5 fruit fly cellular contexts compared by ENCODE assay signal in the genomic region with DNA sequence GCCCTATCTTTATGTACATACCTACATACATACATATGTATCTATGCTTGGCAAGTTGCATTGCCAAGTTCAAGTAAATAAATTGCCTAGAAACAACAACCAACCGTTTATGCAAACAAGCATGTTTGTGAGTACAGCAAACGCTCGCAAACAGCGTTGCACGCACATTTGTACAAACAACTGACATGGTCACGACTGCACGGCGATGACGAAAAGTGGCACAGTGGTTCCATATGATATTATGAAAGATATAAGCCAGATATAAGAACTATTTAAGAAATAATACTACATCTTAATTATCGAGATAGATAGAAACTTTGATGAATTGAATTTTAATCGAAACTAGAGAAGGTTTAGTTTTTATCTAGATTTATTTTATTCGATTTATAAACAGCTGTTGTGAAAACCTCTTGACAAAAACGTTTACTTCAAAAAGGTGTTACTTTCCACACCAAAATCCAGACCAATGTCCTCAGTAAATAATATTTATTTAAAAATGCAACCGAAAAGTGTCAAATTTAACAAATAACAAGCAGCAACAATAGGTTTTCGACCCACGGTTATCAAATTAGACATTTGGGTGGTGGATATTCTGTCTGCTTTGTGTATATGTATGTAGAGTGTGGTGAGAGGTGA.
TF ChIP-seq lines count a peak whose summit lies in the region.

No protein-coding gene starts in this region.

TF ChIP-seq in whole organism, adult, 20 proteins besides CTCF, POLR2A, EP300 and RAD21 (continued from another document):
- TF ChIP-seq CG12768 (GFP tag; optimal IDR thresholded peaks at IDR 0.05; lab: Kevin White, UChicago) (no peak), cic (GFP tag; optimal IDR thresholded peaks at IDR 0.05; lab: Kevin White, UChicago) (no peak), bab1 (GFP tag; optimal IDR thresholded peaks at IDR 0.05; lab: Kevin White, UChicago) (peak; percentile 59)

TF ChIP-seq in whole organism, embryonic, 481 proteins besides CTCF, POLR2A, EP300 and RAD21 (continued from another document and continues in another):
- peak; percentile 74 for TF ChIP-seq CG32767 (GFP tag; IDR thresholded peaks at IDR 0.05; lab: Robert Waterston, UW)
- TF ChIP-seq CG15514 (GFP tag; optimal IDR thresholded peaks at IDR 0.05; lab: Kevin White, UChicago), result peak; percentile 68
- TF ChIP-seq ase (GFP tag; IDR thresholded peaks at IDR 0.05; lab: Robert Waterston, UW), result peak; percentile 43
- TF ChIP-seq CG7271 (tag; optimal IDR thresholded peaks at IDR 0.05; lab: Kevin White, UChicago), result peak; percentile 67
- TF ChIP-seq wek (GFP tag; optimal IDR thresholded peaks at IDR 0.05; lab: Kevin White, UChicago), result peak; percentile 78
- TF ChIP-seq CG13424 (tag; optimal IDR thresholded peaks at IDR 0.05; lab: Kevin White, UChicago), result peak; percentile 94
- TF ChIP-seq Hr78 (GFP tag; optimal IDR thresholded peaks at IDR 0.05; lab: Kevin White, UChicago), result peak in 1 of 2 experiments; percentile 87
- no peak; the same call in 1 of the 3 replicates for TF ChIP-seq CG3726 (GFP tag; IDR thresholded peaks at IDR 0.05; lab: Robert Waterston, UW)
- TF ChIP-seq Ptx1 (GFP tag; IDR thresholded peaks at IDR 0.05; lab: Robert Waterston, UW), result peak; percentile 84
- peak; percentile 84 for TF ChIP-seq E2f1 (GFP tag; IDR thresholded peaks at IDR 0.05; lab: Robert Waterston, UW)
- peak; percentile 84 for TF ChIP-seq CG1024 (GFP tag; IDR thresholded peaks at IDR 0.05; lab: Robert Waterston, UW)
- peak; percentile 96 for TF ChIP-seq odd (GFP tag; optimal IDR thresholded peaks at IDR 0.05; lab: Kevin White, UChicago)
- TF ChIP-seq ERR (GFP tag; optimal IDR thresholded peaks at IDR 0.05; lab: Kevin White, UChicago), result no peak
- TF ChIP-seq CG14860 (GFP tag; IDR thresholded peaks at IDR 0.05; lab: Robert Waterston, UW; ENCODE audit: partially characterized antibody), result peak; percentile 47; the same call in 1 of the 3 replicates
- TF ChIP-seq ems (GFP tag; optimal IDR thresholded peaks at IDR 0.05; lab: Kevin White, UChicago), result peak; percentile 87
- TF ChIP-seq CG7963 (GFP tag; IDR thresholded peaks at IDR 0.05; lab: Robert Waterston, UW; ENCODE audit: partially characterized antibody), result no peak
- TF ChIP-seq CG9609 (GFP tag; optimal IDR thresholded peaks at IDR 0.05; lab: Kevin White, UChicago), result peak; percentile 54
- TF ChIP-seq Awh (GFP tag; IDR thresholded peaks at IDR 0.05; lab: Robert Waterston, UW), result peak; percentile 90
- TF ChIP-seq CG10959 (GFP tag; IDR thresholded peaks at IDR 0.05; lab: Robert Waterston, UW), result peak; percentile 83
- TF ChIP-seq gfzf (GFP tag; optimal IDR thresholded peaks at IDR 0.05; lab: Kevin White, UChicago), result no peak
- peak; percentile 22; the same call in 1 of the 2 replicates for TF ChIP-seq aop (GFP tag; IDR thresholded peaks at IDR 0.05; lab: Robert Waterston, UW)
- TF ChIP-seq nerfin-2 (GFP tag; IDR thresholded peaks at IDR 0.05; lab: Robert Waterston, UW; ENCODE audit: partially characterized antibody), result no peak
- peak; percentile 50; the same call in 1 of the 3 replicates for TF ChIP-seq vnd (GFP tag; IDR thresholded peaks at IDR 0.05; lab: Robert Waterston, UW; ENCODE audit: partially characterized antibody)
- TF ChIP-seq CG18011 (GFP tag; optimal IDR thresholded peaks at IDR 0.05; lab: Kevin White, UChicago), result peak; percentile 77
- TF ChIP-seq CG7786 (GFP tag; optimal IDR thresholded peaks at IDR 0.05; lab: Kevin White, UChicago), result peak; percentile 63
- TF ChIP-seq Dek (tag; optimal IDR thresholded peaks at IDR 0.05; lab: Kevin White, UChicago), result peak; percentile 76
- peak; percentile 67 for TF ChIP-seq Ets97D (GFP tag; optimal IDR thresholded peaks at IDR 0.05; lab: Kevin White, UChicago)
- peak; percentile 53; the same call in 1 of the 3 replicates for TF ChIP-seq Mrtf (GFP tag; IDR thresholded peaks at IDR 0.05; lab: Robert Waterston, UW)

TF ChIP-seq in whole organism, prepupa, 60 proteins besides CTCF, POLR2A, EP300 and RAD21 (continued from another document and continues in another):
- TF ChIP-seq OdsH (GFP tag; optimal IDR thresholded peaks at IDR 0.05; lab: Kevin White, UChicago) (peak; percentile 77), Ets96B (tag; optimal IDR thresholded peaks at IDR 0.05; lab: Kevin White, UChicago) (peak; percentile 38), svp (GFP tag; lab: Kevin White, UChicago) (peak; percentile 88), CG3919 (GFP tag; optimal IDR thresholded peaks at IDR 0.05; lab: Kevin White, UChicago) (peak; percentile 55), Eip93F (GFP tag; optimal IDR thresholded peaks at IDR 0.05; lab: Kevin White, UChicago) (no peak), CG10631 (GFP tag; optimal IDR thresholded peaks at IDR 0.05; lab: Kevin White, UChicago) (peak; percentile 61), dsx (GFP tag; optimal IDR thresholded peaks at IDR 0.05; lab: Kevin White, UChicago; ENCODE audit: poor library complexity, severe bottlenecking) (no peak), dac (GFP tag; optimal IDR thresholded peaks at IDR 0.05; lab: Kevin White, UChicago) (peak; percentile 53), cyc (GFP tag; optimal IDR thresholded peaks at IDR 0.05; lab: Kevin White, UChicago) (peak; percentile 42), CG11294 (GFP tag; IDR thresholded peaks at IDR 0.05; lab: Robert Waterston, UW) (no peak; the same call in 1 of the 2 replicates), CG8632 (GFP tag; optimal IDR thresholded peaks at IDR 0.05; lab: Kevin White, UChicago) (peak; percentile 68), CG7368 (GFP tag; optimal IDR thresholded peaks at IDR 0.05; lab: Kevin White, UChicago) (peak; percentile 12), Blimp-1 (GFP tag; optimal IDR thresholded peaks at IDR 0.05; lab: Kevin White, UChicago) (no peak), CG6808 (GFP tag; optimal IDR thresholded peaks at IDR 0.05; lab: Kevin White, UChicago) (no peak), topi (GFP tag; optimal IDR thresholded peaks at IDR 0.05; lab: Kevin White, UChicago) (peak; percentile 75), Gug (GFP tag; IDR thresholded peaks at IDR 0.05; lab: Robert Waterston, UW) (peak; percentile 58), Lpt (GFP tag; optimal IDR thresholded peaks at IDR 0.05; lab: Kevin White, UChicago) (peak; percentile 71), CG15336 (GFP tag; IDR thresholded peaks at IDR 0.05; lab: Robert Waterston, UW) (peak; percentile 82), Sox14 (GFP tag; optimal IDR thresholded peaks at IDR 0.05; lab: Kevin White, UChicago) (peak; percentile 69), Met (GFP tag; optimal IDR thresholded peaks at IDR 0.05; lab: Kevin White, UChicago) (peak; percentile 78), Sox15 (GFP tag; optimal IDR thresholded peaks at IDR 0.05; lab: Kevin White, UChicago) (peak; percentile 8), CG6792 (GFP tag; optimal IDR thresholded peaks at IDR 0.05; lab: Kevin White, UChicago) (peak; percentile 50), fd85E (GFP tag; optimal IDR thresholded peaks at IDR 0.05; lab: Kevin White, UChicago) (no peak), Eip78C (GFP tag; lab: Kevin White, UChicago) (peak; percentile 92), spab (GFP tag; optimal IDR thresholded peaks at IDR 0.05; lab: Kevin White, UChicago) (peak; percentile 15), CG11762 (GFP tag; optimal IDR thresholded peaks at IDR 0.05; lab: Kevin White, UChicago; ENCODE audit: insufficient read depth) (peak; percentile 50), CG6276 (GFP tag; optimal IDR thresholded peaks at IDR 0.05; lab: Kevin White, UChicago) (peak; percentile 74), fd59A (GFP tag; optimal IDR thresholded peaks at IDR 0.05; lab: Kevin White, UChicago) (no peak), pdm3 (GFP tag; optimal IDR thresholded peaks at IDR 0.05; lab: Kevin White, UChicago) (peak; percentile 73), CG6163 (GFP tag; IDR thresholded peaks at IDR 0.05; lab: Robert Waterston, UW) (peak; percentile 65; the same call in 1 of the 3 replicates), CG31627 (GFP tag; optimal IDR thresholded peaks at IDR 0.05; lab: Kevin White, UChicago) (peak; percentile 54)

TF ChIP-seq in whole organism, pupa, 21 proteins besides CTCF, POLR2A, EP300 and RAD21 (continued from another document):
- TF ChIP-seq fd96Ca (GFP tag; IDR thresholded peaks at IDR 0.05; lab: Robert Waterston, UW), result no peak; the same call in 2 of the 3 replicates

TF ChIP-seq in whole organism, wandering third instar larva, 38 proteins besides CTCF, POLR2A, EP300 and RAD21 (continued from another document):
- TF ChIP-seq Dif (GFP tag; optimal IDR thresholded peaks at IDR 0.05; lab: Kevin White, UChicago; ENCODE audit: partially characterized antibody) (no peak), sv (GFP tag; optimal IDR thresholded peaks at IDR 0.05; lab: Kevin White, UChicago) (peak; percentile 90), rgr (GFP tag; optimal IDR thresholded peaks at IDR 0.05; lab: Kevin White, UChicago) (peak; percentile 74), Rel (GFP tag; optimal IDR thresholded peaks at IDR 0.05; lab: Kevin White, UChicago) (no peak), Rel (tag; optimal IDR thresholded peaks at IDR 0.05; lab: Kevin White, UChicago) (no peak), Hr83 (GFP tag; optimal IDR thresholded peaks at IDR 0.05; lab: Kevin White, UChicago; ENCODE audit: poor library complexity, severe bottlenecking) (peak; percentile 96), dl (GFP tag; optimal IDR thresholded peaks at IDR 0.05; lab: Kevin White, UChicago; ENCODE audit: insufficient read depth in 1 of 2, partially characterized antibody in 2 of 2) (no peak), psq (GFP tag; optimal IDR thresholded peaks at IDR 0.05; lab: Kevin White, UChicago) (peak; percentile 79), ey (GFP tag; optimal IDR thresholded peaks at IDR 0.05; lab: Kevin White, UChicago) (peak; percentile 74), Jra (GFP tag; optimal IDR thresholded peaks at IDR 0.05; lab: Kevin White, UChicago) (peak; percentile 8), lola (GFP tag; optimal IDR thresholded peaks at IDR 0.05; lab: Kevin White, UChicago) (no peak), Vsx2 (GFP tag; optimal IDR thresholded peaks at IDR 0.05; lab: Kevin White, UChicago; ENCODE audit: partially characterized antibody) (no peak), CrebA (GFP tag; optimal IDR thresholded peaks at IDR 0.05; lab: Kevin White, UChicago; ENCODE audit: borderline replicate concordance) (no peak), HLH106 (tag; optimal IDR thresholded peaks at IDR 0.05; lab: Kevin White, UChicago) (peak; percentile 54), Mio (GFP tag; optimal IDR thresholded peaks at IDR 0.05; lab: Kevin White, UChicago) (no peak), dmrt93B (GFP tag; optimal IDR thresholded peaks at IDR 0.05; lab: Kevin White, UChicago) (peak; percentile 6), Myc (optimal IDR thresholded peaks at IDR 0.05; lab: Kevin White, UChicago) (no peak), dsf (GFP tag; optimal IDR thresholded peaks at IDR 0.05; lab: Kevin White, UChicago; ENCODE audit: borderline replicate concordance) (no peak)
